Worm (Caenorhabditis elegans) whole organism, mixed stage, embryonic: ENCODE measurements around the gene jun-1.

Experiments used
- M03D4.4 ChIP-seq: sonication (generic microtip); optimal IDR thresholded peaks from 2 replicates; lab custom pipeline; 2017; ENCODE audit warnings: mild to moderate bottlenecking, missing genetic modification characterization, missing compliant biosample characterization
- bed-3 ChIP-seq: fragments of 200-800 bp; sonication (Bioruptor generic); optimal IDR thresholded peaks from 3 replicates; lab custom pipeline; 2018; ENCODE audit warnings: mild to moderate bottlenecking, missing genetic modification characterization, moderate library complexity, missing compliant biosample characterization
- ceh-39 ChIP-seq: fragments of 150-350 bp; optimal IDR thresholded peaks from 2 replicates; lab custom pipeline; 2014; ENCODE audit warnings: missing biosample characterization, missing genetic modification characterization
- ceh-43 ChIP-seq: fragments of 200-800 bp; sonication (Bioruptor generic); optimal IDR thresholded peaks from 2 replicates; lab custom pipeline; 2018; ENCODE audit warnings: mild to moderate bottlenecking, missing genetic modification characterization, moderate library complexity, missing compliant biosample characterization
- ces-1 ChIP-seq: fragments of 150-350 bp; optimal IDR thresholded peaks from 2 replicates; lab custom pipeline; 2014; ENCODE audit warnings: missing biosample characterization, missing genetic modification reagents, missing genetic modification characterization
- cnd-1 ChIP-seq: fragments of 200-800 bp; sonication (Bioruptor generic); optimal IDR thresholded peaks from 2 replicates; lab custom pipeline; 2018; ENCODE audit warnings: mild to moderate bottlenecking, missing genetic modification characterization, missing compliant biosample characterization
- drap-1 ChIP-seq: fragments of 200-800 bp; sonication (Bioruptor generic); optimal IDR thresholded peaks from 3 replicates; lab custom pipeline; 2018; ENCODE audit warnings: mild to moderate bottlenecking, missing genetic modification characterization, missing compliant biosample characterization
- elt-1 ChIP-seq: sonication (generic microtip); optimal IDR thresholded peaks from 2 replicates; lab custom pipeline; 2017; ENCODE audit warnings: missing genetic modification characterization, mild to moderate bottlenecking, missing compliant biosample characterization, antibody characterized with exemption, moderate library complexity, borderline replicate concordance; ENCODE audit not compliant: insufficient read depth
- elt-3 ChIP-seq: fragments of 150-350 bp; optimal IDR thresholded peaks from 2 replicates; lab custom pipeline; 2014; ENCODE audit warnings: missing biosample characterization, missing genetic modification characterization
- flh-1 ChIP-seq: fragments of 200-800 bp; sonication (Bioruptor generic); optimal IDR thresholded peaks from 2 replicates; lab custom pipeline; 2018; ENCODE audit warnings: mild to moderate bottlenecking, missing genetic modification characterization, moderate library complexity, missing compliant biosample characterization
- ham-2 ChIP-seq: fragments of 200-800 bp; sonication (Bioruptor generic); optimal IDR thresholded peaks from 2 replicates; lab custom pipeline; 2018; ENCODE audit warnings: mild to moderate bottlenecking, missing genetic modification characterization, missing compliant biosample characterization
- hlh-1 ChIP-seq: fragments of 150-350 bp; optimal IDR thresholded peaks from 2 replicates; lab custom pipeline; 2014; ENCODE audit warnings: missing biosample characterization, missing genetic modification reagents, missing genetic modification characterization
- lin-13 ChIP-seq: fragments of 150-350 bp; optimal IDR thresholded peaks from 2 replicates; lab custom pipeline; 2014; ENCODE audit warnings: missing biosample characterization, missing genetic modification characterization
- lin-32 ChIP-seq: fragments of 200-800 bp; sonication (Bioruptor generic); optimal IDR thresholded peaks from 2 replicates; lab custom pipeline; 2018; ENCODE audit warnings: mild to moderate bottlenecking, missing genetic modification characterization, missing compliant biosample characterization
- lsy-2 ChIP-seq: fragments of 150-350 bp; optimal IDR thresholded peaks from 2 replicates; lab custom pipeline; 2014; ENCODE audit warnings: missing biosample characterization, missing genetic modification characterization
- mab-5 ChIP-seq: fragments of 150-350 bp; optimal IDR thresholded peaks from 2 replicates; lab custom pipeline; 2014; ENCODE audit warnings: missing biosample characterization, missing genetic modification characterization
- mls-2 ChIP-seq: sonication (generic microtip); optimal IDR thresholded peaks from 2 replicates; lab custom pipeline; 2016; ENCODE audit warnings: mild to moderate bottlenecking, missing genetic modification characterization, moderate library complexity, missing compliant biosample characterization
- nhr-12 ChIP-seq: fragments of 150-350 bp; optimal IDR thresholded peaks from 2 replicates; lab custom pipeline; 2014; ENCODE audit warnings: missing biosample characterization, missing genetic modification characterization
- nhr-2 ChIP-seq: fragments of 150-350 bp; optimal IDR thresholded peaks from 2 replicates; lab custom pipeline; 2014; ENCODE audit warnings: missing biosample characterization, missing genetic modification characterization
- nhr-237 ChIP-seq: fragments of 150-350 bp; optimal IDR thresholded peaks from 2 replicates; lab custom pipeline; 2014; ENCODE audit warnings: missing biosample characterization, missing genetic modification characterization
- nhr-28 ChIP-seq: fragments of 150-350 bp; optimal IDR thresholded peaks from 2 replicates; lab custom pipeline; 2014; ENCODE audit warnings: missing biosample characterization, missing genetic modification characterization
- nhr-76 ChIP-seq: sonication (generic microtip); optimal IDR thresholded peaks from 2 replicates; lab custom pipeline; 2017; ENCODE audit warnings: missing biosample characterization, missing genetic modification characterization
- pha-4 ChIP-seq: fragments of 150-350 bp; optimal IDR thresholded peaks from 2 replicates; lab custom pipeline; 2018; ENCODE audit warnings: missing biosample characterization, missing genetic modification reagents, missing genetic modification characterization
- sem-2 ChIP-seq: fragments of 200-800 bp; sonication (Bioruptor generic); optimal IDR thresholded peaks from 2 replicates; lab custom pipeline; 2018; ENCODE audit warnings: mild to moderate bottlenecking, missing genetic modification characterization, missing compliant biosample characterization
- sptf-1 ChIP-seq: sonication (generic microtip); optimal IDR thresholded peaks from 2 replicates; lab custom pipeline; 2017; ENCODE audit warnings: mild to moderate bottlenecking, missing genetic modification characterization, moderate library complexity, missing compliant biosample characterization
- unc-120 ChIP-seq: sonication (generic microtip); optimal IDR thresholded peaks from 2 replicates; lab custom pipeline; 2017; ENCODE audit warnings: missing genetic modification characterization, missing compliant biosample characterization; ENCODE audit not compliant: poor library complexity, severe bottlenecking
- unc-39 ChIP-seq: fragments of 150-350 bp; optimal IDR thresholded peaks from 2 replicates; lab custom pipeline; 2014; ENCODE audit warnings: missing biosample characterization, missing genetic modification characterization
- unc-62 ChIP-seq: fragments of 150-350 bp; optimal IDR thresholded peaks from 2 replicates; lab custom pipeline; 2014; ENCODE audit warnings: missing biosample characterization, missing genetic modification reagents, missing genetic modification characterization
- zip-8 ChIP-seq: fragments of 150-350 bp; optimal IDR thresholded peaks from 2 replicates; lab custom pipeline; 2014; ENCODE audit warnings: missing biosample characterization, missing genetic modification characterization

The jun-1 gene

DNA sequence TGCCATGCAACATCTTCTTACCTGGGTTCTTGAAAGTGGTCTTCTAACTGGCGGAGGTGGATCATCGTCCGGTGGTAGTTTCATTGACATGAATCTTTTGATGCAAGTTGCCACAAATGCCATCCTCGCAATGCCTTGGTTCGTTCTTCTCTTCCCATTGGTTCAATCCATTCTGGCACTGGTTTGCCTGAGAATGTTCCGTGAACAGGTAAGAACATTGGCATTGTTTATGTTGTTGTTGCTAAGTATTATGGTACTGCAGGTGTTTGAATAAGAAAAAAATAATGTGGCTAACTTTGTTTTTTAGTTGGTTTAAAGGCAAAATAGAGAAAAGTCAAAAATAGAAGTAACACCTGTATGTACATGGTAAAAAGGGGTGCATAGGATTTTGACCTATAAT, 30.8 kb downstream of the jun-1 start:
- TF ChIP-seq bed-3 (GFP tag; lab: Kevin White, UChicago), result no peak
- no peak for TF ChIP-seq mls-2 (tag; lab: Kevin White, UChicago)
- no peak for TF ChIP-seq hlh-1 (tag; lab: Kevin White, UChicago)
- TF ChIP-seq ces-1 (GFP tag; lab: Kevin White, UChicago), result no peak
- no peak for TF ChIP-seq nhr-28 (tag; lab: Kevin White, UChicago)
- no peak for TF ChIP-seq lsy-2 (tag; lab: Kevin White, UChicago)
- no peak for TF ChIP-seq drap-1 (GFP tag; lab: Kevin White, UChicago)
- TF ChIP-seq unc-120 (tag; lab: Kevin White, UChicago), result no peak
- TF ChIP-seq nhr-12, result no peak
- TF ChIP-seq sem-2, result no peak
- no peak for TF ChIP-seq cnd-1
- TF ChIP-seq M03D4.4 (tag; lab: Kevin White, UChicago), result no peak

DNA sequence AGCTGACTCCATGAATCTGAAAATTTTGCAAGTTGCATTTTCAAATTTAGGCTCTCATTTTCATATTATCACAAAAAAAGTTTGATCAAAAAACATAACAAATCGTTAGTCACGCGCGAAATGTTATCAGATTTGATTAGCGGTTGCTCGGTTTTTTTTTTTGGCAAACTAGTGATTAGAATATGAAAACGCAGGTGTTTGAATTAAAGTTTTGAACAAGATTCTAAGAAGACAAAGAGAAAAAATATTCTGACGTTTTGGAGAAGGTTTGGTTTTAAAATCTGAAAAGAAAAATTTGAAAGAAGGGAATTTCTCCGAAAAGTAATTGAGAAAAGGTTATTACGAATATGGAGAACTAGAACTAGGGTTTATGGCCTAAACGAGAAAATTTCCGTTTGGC, 31.4 kb downstream of the jun-1 start:
- TF ChIP-seq ceh-39 (tag; lab: Kevin White, UChicago) (no peak), sptf-1 (tag; lab: Kevin White, UChicago) (no peak), sem-2 (no peak), nhr-28 (tag; lab: Kevin White, UChicago) (no peak), zip-8 (tag; lab: Kevin White, UChicago) (no peak), ceh-43 (GFP tag; lab: Kevin White, UChicago) (no peak), flh-1 (GFP tag; lab: Kevin White, UChicago) (no peak), lin-32 (GFP tag; lab: Kevin White, UChicago) (no peak), elt-1 (tag; lab: Kevin White, UChicago) (no peak), mls-2 (tag; lab: Kevin White, UChicago) (no peak), lin-13 (no peak)

DNA sequence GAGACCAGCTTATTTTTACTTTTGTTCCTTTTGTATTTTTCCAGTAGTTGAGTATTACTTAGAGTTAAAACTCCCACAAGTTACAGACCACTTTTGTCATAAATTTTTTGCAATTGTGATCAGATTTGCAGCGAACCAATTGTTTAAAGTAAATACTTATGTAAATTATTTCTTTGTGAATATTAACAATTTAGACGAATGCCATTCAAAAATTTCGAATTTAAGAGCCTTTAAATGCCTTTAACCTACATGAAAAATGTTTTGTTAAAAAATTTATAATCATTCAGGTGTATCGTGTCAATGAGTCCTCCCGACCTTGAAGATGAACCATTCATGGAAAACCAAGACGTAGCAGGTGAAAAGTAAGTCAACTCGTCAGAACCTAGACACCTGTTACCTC, 33.0 kb downstream of the jun-1 start, which contains the start of gene W07A12.4:
W07A12.4 (plus strand) TSS at position 301 of the 400 bp plus-strand sequence.
- TF ChIP-seq sptf-1 (tag; lab: Kevin White, UChicago) (no peak), unc-120 (tag; lab: Kevin White, UChicago) (no peak), flh-1 (GFP tag; lab: Kevin White, UChicago) (no peak)

DNA sequence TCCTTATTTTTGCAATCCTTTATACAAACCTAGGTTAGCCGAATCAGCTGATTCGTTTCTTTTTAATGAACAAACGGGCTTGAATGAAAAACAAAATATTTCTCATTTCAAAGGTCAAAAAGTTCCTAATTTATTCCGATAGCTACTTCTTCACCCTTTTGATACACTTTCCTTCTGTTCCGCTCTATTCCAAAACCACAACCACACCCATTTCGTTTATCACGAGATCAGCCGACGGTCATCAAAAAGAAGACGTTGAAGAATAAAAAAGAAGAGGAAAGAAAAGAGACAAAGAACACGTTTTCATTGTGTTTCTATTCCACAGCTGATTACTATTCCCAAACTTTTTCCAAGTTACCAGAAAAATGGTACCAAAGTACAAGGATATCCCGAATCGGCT, 35.1 kb downstream of the jun-1 start:
- TF ChIP-seq hlh-1 (tag; lab: Kevin White, UChicago), result no peak

DNA sequence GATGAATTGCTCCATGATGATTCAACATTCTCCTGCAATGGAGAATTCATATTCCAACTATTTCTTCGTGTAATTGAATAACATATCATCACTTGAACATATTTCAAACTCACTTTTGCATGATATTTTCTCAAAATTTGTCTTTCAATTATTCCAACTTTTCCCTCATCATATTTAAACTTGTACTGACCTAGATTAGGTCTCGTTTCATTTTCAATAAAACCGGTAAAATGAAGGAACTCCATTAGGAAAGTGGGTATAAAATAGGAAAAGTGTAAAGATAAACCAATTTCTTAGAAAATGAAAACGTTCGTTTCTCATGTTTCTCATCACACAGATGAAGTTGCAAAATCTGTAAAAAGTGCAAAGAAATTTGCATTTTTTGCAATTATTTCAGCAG, 39.3 kb downstream of the jun-1 start, which contains the start of gene col-78:
col-78 (plus strand) TSS at position 301 of the 400 bp plus-strand sequence.
- TF ChIP-seq pha-4 (tag; lab: Kevin White, UChicago) (no peak), lin-32 (GFP tag; lab: Kevin White, UChicago) (no peak), hlh-1 (tag; lab: Kevin White, UChicago) (no peak), ceh-39 (tag; lab: Kevin White, UChicago) (no peak), nhr-2 (no peak), sptf-1 (tag; lab: Kevin White, UChicago) (no peak), nhr-76 (tag; lab: Kevin White, UChicago) (no peak), zip-8 (tag; lab: Kevin White, UChicago) (no peak), unc-62 (GFP tag; lab: Kevin White, UChicago) (no peak), mab-5 (tag; lab: Kevin White, UChicago) (no peak), nhr-12 (no peak), drap-1 (GFP tag; lab: Kevin White, UChicago) (no peak), ham-2 (GFP tag; lab: Kevin White, UChicago) (no peak), unc-39 (tag; lab: Kevin White, UChicago) (no peak), ceh-43 (GFP tag; lab: Kevin White, UChicago) (no peak), nhr-28 (tag; lab: Kevin White, UChicago) (no peak), M03D4.4 (tag; lab: Kevin White, UChicago) (no peak), elt-1 (tag; lab: Kevin White, UChicago) (no peak)

DNA sequence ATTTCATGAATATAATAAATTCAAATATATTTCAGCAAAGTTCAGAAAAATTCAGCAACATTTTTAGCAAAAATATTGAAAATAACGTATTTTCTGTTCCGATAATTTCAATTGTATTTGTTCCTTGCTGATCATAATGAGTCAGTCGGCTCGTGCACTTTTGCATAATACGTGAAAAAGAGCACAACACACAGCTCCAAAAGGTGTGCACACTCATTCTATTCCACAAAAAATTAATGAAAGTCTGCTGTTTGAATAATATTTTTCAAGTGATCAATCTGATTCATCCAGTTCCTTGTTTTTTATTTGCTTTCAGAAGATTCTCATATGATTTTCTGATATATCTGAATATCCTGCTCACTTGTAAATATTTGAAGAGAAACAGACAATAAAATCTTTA, 41.4 kb downstream of the jun-1 start:
- TF ChIP-seq nhr-237 (tag; lab: Kevin White, UChicago) (no peak), nhr-2 (no peak), ceh-39 (tag; lab: Kevin White, UChicago) (no peak), hlh-1 (tag; lab: Kevin White, UChicago) (no peak), ham-2 (GFP tag; lab: Kevin White, UChicago) (no peak), unc-62 (GFP tag; lab: Kevin White, UChicago) (no peak), mls-2 (tag; lab: Kevin White, UChicago) (no peak), lin-13 (no peak), nhr-76 (tag; lab: Kevin White, UChicago) (no peak), flh-1 (GFP tag; lab: Kevin White, UChicago) (no peak), nhr-28 (tag; lab: Kevin White, UChicago) (no peak), elt-3 (tag; lab: Kevin White, UChicago) (no peak)
